Worm (Caenorhabditis elegans): Measurements from ENCODE around the gene C08F11.17.

- no peak for TF ChIP-seq nhr-77 (tag; optimal IDR thresholded peaks at IDR 0.05)
- TF ChIP-seq egl-27 (tag; optimal IDR thresholded peaks at IDR 0.05): no peak
- TF ChIP-seq zag-1 (tag; optimal IDR thresholded peaks at IDR 0.05): no peak
- TF ChIP-seq snpc-4 (tag; optimal IDR thresholded peaks at IDR 0.05): peak; percentile 81
- no peak for TF ChIP-seq jun-1 (tag; optimal IDR thresholded peaks at IDR 0.05)
- TF ChIP-seq lin-13 (GFP tag; optimal IDR thresholded peaks at IDR 0.05): no peak
- no peak for TF ChIP-seq lin-15B (tag; optimal IDR thresholded peaks at IDR 0.05)
- TF ChIP-seq dpl-1 (GFP tag; optimal IDR thresholded peaks at IDR 0.05): no peak
- TF ChIP-seq nhr-11 (tag; optimal IDR thresholded peaks at IDR 0.05): no peak
- TF ChIP-seq ztf-4 (tag; optimal IDR thresholded peaks at IDR 0.05): no peak
Measured at ce11 chrIV:13600643-13601042, 49.5 kb downstream of the C08F11.17 start.
